Fruit fly (Drosophila melanogaster): Measurements from ENCODE around the gene CG17242.

Gene CG17242

DNA sequence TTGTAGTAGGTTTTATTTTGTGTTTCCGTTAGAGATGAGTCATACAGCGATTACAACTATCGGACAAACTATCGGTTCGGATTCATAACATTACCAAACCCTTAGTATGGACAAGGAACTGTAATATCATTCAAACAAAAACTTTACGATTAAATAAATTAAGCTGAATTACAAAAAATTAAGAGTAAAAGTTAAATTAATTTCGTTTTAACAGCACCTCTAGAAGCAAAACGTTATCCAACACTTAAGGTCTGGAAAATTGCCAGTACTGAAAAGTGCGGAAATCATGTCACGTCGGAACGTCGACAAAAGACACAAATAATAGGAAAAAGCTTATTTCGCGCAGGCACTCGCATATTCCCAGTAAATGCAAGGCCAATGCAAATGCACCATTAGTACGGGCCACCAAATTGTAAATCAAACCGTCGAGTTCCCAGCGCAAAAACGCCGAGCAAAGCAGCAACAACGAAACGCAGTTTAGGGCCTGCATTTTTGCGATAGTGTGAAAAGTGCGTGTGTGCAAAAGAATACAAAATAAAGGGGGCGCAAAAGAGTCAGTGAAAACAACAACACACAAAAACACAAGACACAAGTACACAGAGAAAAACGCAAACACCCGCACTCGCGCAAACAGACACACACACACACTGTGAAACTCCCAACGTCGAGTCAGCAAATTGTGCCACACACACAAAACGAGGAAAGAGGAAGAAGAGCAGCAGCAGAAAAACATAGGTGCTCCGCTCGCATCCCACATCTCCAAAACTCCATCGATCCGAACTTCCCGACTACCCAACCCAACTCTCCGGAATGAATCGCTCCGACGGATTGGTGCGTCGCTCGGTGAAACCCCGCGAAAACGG is 42.5 kb downstream of the CG17242 start, which contains the start of the genes CG15387 and sau (continued):
- TF ChIP-seq rib (GFP tag; IDR thresholded peaks at IDR 0.05) (peak; percentile 75), CG12942 (GFP tag; optimal IDR thresholded peaks at IDR 0.05) (peak; percentile 81), CTCF (GFP tag; optimal IDR thresholded peaks at IDR 0.05) (peak; percentile 23), lab (GFP tag; optimal IDR thresholded peaks at IDR 0.05) (peak; percentile 91), Neu2 (GFP tag; optimal IDR thresholded peaks at IDR 0.05; ENCODE audit: borderline replicate concordance) (no peak), run (tag; optimal IDR thresholded peaks at IDR 0.05) (peak; percentile 8), CG11560 (tag; IDR thresholded peaks at IDR 0.05) (peak; percentile 49; the same call in 2 of the 3 replicates), Meics (GFP tag; optimal IDR thresholded peaks at IDR 0.05) (peak; percentile 86), CG1603 (tag; optimal IDR thresholded peaks at IDR 0.05) (peak; percentile 84), phol (tag; optimal IDR thresholded peaks at IDR 0.05) (peak; percentile 88), zfh1 (GFP tag; IDR thresholded peaks at IDR 0.05) (peak; percentile 81), CG31224 (GFP tag; IDR thresholded peaks at IDR 0.05) (peak; percentile 79), Scr (GFP tag; IDR thresholded peaks at IDR 0.05; ENCODE audit: partially characterized antibody) (peak; percentile 97), dati (GFP tag; IDR thresholded peaks at IDR 0.05) (0 out of 2 replicates have a peak, but pooled peaks have one; percentile 29), scrt (GFP tag; optimal IDR thresholded peaks at IDR 0.05) (peak; percentile 71), hb (GFP tag; IDR thresholded peaks at IDR 0.05; ENCODE audit: partially characterized antibody) (peak; percentile 81), stc (GFP tag; IDR thresholded peaks at IDR 0.05) (peak; percentile 82), CG17829 (tag; optimal IDR thresholded peaks at IDR 0.05) (peak; percentile 93), mld (GFP tag; IDR thresholded peaks at IDR 0.05; ENCODE audit: partially characterized antibody) (peak; percentile 90), twi (tag; optimal IDR thresholded peaks at IDR 0.05) (peak; percentile 78), repo (GFP tag; optimal IDR thresholded peaks at IDR 0.05) (peak; percentile 75), CG16779 (GFP tag; IDR thresholded peaks at IDR 0.05) (peak; percentile 64), Stat92E (GFP tag; optimal IDR thresholded peaks at IDR 0.05) (no peak), Tbp (GFP tag; optimal IDR thresholded peaks at IDR 0.05) (no peak), Dip3 (GFP tag; optimal IDR thresholded peaks at IDR 0.05) (peak; percentile 90), CG32772 (GFP tag; IDR thresholded peaks at IDR 0.05) (peak; percentile 75), CG11504 (tag; optimal IDR thresholded peaks at IDR 0.05) (peak; percentile 87), CG4424 (GFP tag; optimal IDR thresholded peaks at IDR 0.05) (peak; percentile 90), CG11456 (GFP tag; IDR thresholded peaks at IDR 0.05) (peak; percentile 84), Xrp1 (GFP tag; IDR thresholded peaks at IDR 0.05) (peak; percentile 88), B-H2 (GFP tag; optimal IDR thresholded peaks at IDR 0.05) (peak; percentile 94), CG1832 (GFP tag; optimal IDR thresholded peaks at IDR 0.05) (no peak), Taf1 (GFP tag; IDR thresholded peaks at IDR 0.05) (peak; percentile 69; the same call in 1 of the 2 replicates), CG14860 (GFP tag; IDR thresholded peaks at IDR 0.05; ENCODE audit: partially characterized antibody) (peak; percentile 89), unpg (GFP tag; optimal IDR thresholded peaks at IDR 0.05) (peak; percentile 85), CG2875 (GFP tag; optimal IDR thresholded peaks at IDR 0.05) (peak; percentile 58), fd102C (GFP tag; optimal IDR thresholded peaks at IDR 0.05) (no peak), CG14014 (GFP tag; IDR thresholded peaks at IDR 0.05) (peak; percentile 82), crol (GFP tag; IDR thresholded peaks at IDR 0.05) (no peak), CG4282 (GFP tag; optimal IDR thresholded peaks at IDR 0.05) (peak; percentile 88), CG2129 (GFP tag; IDR thresholded peaks at IDR 0.05; ENCODE audit: partially characterized antibody) (peak; percentile 89), Hsf (GFP tag; optimal IDR thresholded peaks at IDR 0.05) (peak; percentile 93), chn (GFP tag; optimal IDR thresholded peaks at IDR 0.05) (peak; percentile 93), CG7745 (tag; optimal IDR thresholded peaks at IDR 0.05) (no peak), aop (GFP tag; IDR thresholded peaks at IDR 0.05) (peak; percentile 61; the same call in 1 of the 2 replicates), klu (GFP tag; IDR thresholded peaks at IDR 0.05) (peak; percentile 67), Camta (GFP tag; optimal IDR thresholded peaks at IDR 0.05) (peak; percentile 90), sd (tag; optimal IDR thresholded peaks at IDR 0.05) (peak; percentile 68), cas (GFP tag; IDR thresholded peaks at IDR 0.05) (peak; percentile 78; the same call in 1 of the 2 replicates)

Data from whole organism, embryonic.